Fruit fly (Drosophila melanogaster) whole organism, embryonic: Measurements from ENCODE around the gene Src64B.

Experiments
- Ada2b ChIP-seq: fragments of 200-800 bp; sonication (Bioruptor generic); IDR thresholded peaks from 2 replicates; pipeline ENCODE4 v1.3.6; 2022; ENCODE audit warnings: missing biosample characterization, missing genetic modification characterization
- Adf1 ChIP-seq: fragments of 200-800 bp; sonication (Bioruptor generic); IDR thresholded peaks from 2 replicates; pipeline ENCODE4 v1.3.6; 2022; ENCODE audit warnings: missing biosample characterization, missing genetic modification characterization
- CG10979 ChIP-seq: fragments of 200-800 bp; sonication (Bioruptor generic); optimal IDR thresholded peaks from 2 replicates; lab custom pipeline; 2018; ENCODE audit warnings: missing biosample characterization, mild to moderate bottlenecking, missing genetic modification characterization, moderate library complexity
- CG12391 ChIP-seq: fragments of 200-800 bp; sonication (Bioruptor generic); optimal IDR thresholded peaks from 3 replicates; lab custom pipeline; 2018; ENCODE audit warnings: missing biosample characterization, mild to moderate bottlenecking, missing genetic modification characterization, moderate library complexity
- CG12769 ChIP-seq: fragments of 200-800 bp; sonication (Bioruptor generic); optimal IDR thresholded peaks from 2 replicates; lab custom pipeline; 2019; ENCODE audit warnings: missing biosample characterization, mild to moderate bottlenecking, missing genetic modification characterization, moderate library complexity
- CG14710 ChIP-seq: fragments of 200-800 bp; sonication (Bioruptor generic); optimal IDR thresholded peaks from 3 replicates; lab custom pipeline; 2019; ENCODE audit warnings: missing biosample characterization, mild to moderate bottlenecking, missing genetic modification characterization, moderate library complexity
- CG16779 ChIP-seq: fragments of 200-800 bp; sonication (Bioruptor generic); IDR thresholded peaks from 2 replicates; pipeline ENCODE4 v1.3.6; 2022; ENCODE audit warnings: missing biosample characterization, missing genetic modification characterization
- CG16815 ChIP-seq: fragments of 200-800 bp; sonication (Bioruptor generic); optimal IDR thresholded peaks from 3 replicates; lab custom pipeline; 2017; ENCODE audit warnings: missing biosample characterization, mild to moderate bottlenecking, missing genetic modification characterization
- CG17361 ChIP-seq: fragments of 200-800 bp; sonication (Bioruptor generic); IDR thresholded peaks from 3 replicates; pipeline ENCODE4 v1.3.6; 2022; ENCODE audit warnings: missing biosample characterization, missing genetic modification characterization
- CG17612 ChIP-seq: fragments of 200-800 bp; sonication (Bioruptor generic); IDR thresholded peaks from 2 replicates; pipeline ENCODE4 v1.3.6; 2022; ENCODE audit warnings: missing biosample characterization, missing genetic modification characterization
- CG18764 ChIP-seq: fragments of 200-800 bp; sonication (Bioruptor generic); optimal IDR thresholded peaks from 3 replicates; lab custom pipeline; 2016; ENCODE audit warnings: missing biosample characterization, missing genetic modification characterization
- CG2199 ChIP-seq: fragments of 200-800 bp; sonication (Bioruptor generic); IDR thresholded peaks from 3 replicates; pipeline ENCODE4 v1.3.6; 2022; ENCODE audit warnings: missing biosample characterization, missing genetic modification characterization
- CG2889 ChIP-seq: fragments of 200-800 bp; sonication (Bioruptor generic); IDR thresholded peaks from 3 replicates; pipeline ENCODE4 v1.3.6; 2022; ENCODE audit warnings: missing biosample characterization, missing genetic modification characterization
- CG30431 ChIP-seq: fragments of 200-800 bp; sonication (Bioruptor generic); optimal IDR thresholded peaks from 2 replicates; lab custom pipeline; 2017; ENCODE audit warnings: missing biosample characterization, missing genetic modification characterization
- CG31441 ChIP-seq: fragments of 200-800 bp; sonication (Bioruptor generic); IDR thresholded peaks from 2 replicates; pipeline ENCODE4 v1.3.6; 2022; ENCODE audit warnings: missing biosample characterization, missing genetic modification characterization
- CG33557 ChIP-seq: fragments of 200-800 bp; sonication (Bioruptor generic); optimal IDR thresholded peaks from 2 replicates; lab custom pipeline; 2019; ENCODE audit warnings: missing biosample characterization, mild to moderate bottlenecking, missing genetic modification characterization, moderate library complexity
- CG3726 ChIP-seq: fragments of 200-800 bp; sonication (Bioruptor generic); IDR thresholded peaks from 3 replicates; pipeline ENCODE4, ENCODE4 v1.3.6; 2022; ENCODE audit warnings: missing biosample characterization, missing genetic modification characterization
- CG43689 ChIP-seq: fragments of 200-800 bp; sonication (Bioruptor generic); IDR thresholded peaks from 2 replicates; pipeline ENCODE4 v1.3.6; 2022; ENCODE audit warnings: missing biosample characterization, missing genetic modification characterization
- CG5953 ChIP-seq: fragments of 200-800 bp; sonication (Bioruptor generic); IDR thresholded peaks from 2 replicates; pipeline ENCODE4 v1.3.6; 2022; ENCODE audit warnings: missing biosample characterization, missing genetic modification characterization
- CG6654 ChIP-seq: fragments of 200-800 bp; sonication (Bioruptor generic); optimal IDR thresholded peaks from 2 replicates; lab custom pipeline; 2017; ENCODE audit warnings: missing biosample characterization, mild to moderate bottlenecking, missing genetic modification characterization
- CG6854 ChIP-seq: fragments of 200-800 bp; sonication (Bioruptor generic); optimal IDR thresholded peaks from 3 replicates; lab custom pipeline; 2017; ENCODE audit warnings: missing biosample characterization, mild to moderate bottlenecking, missing genetic modification characterization
- CG7839 ChIP-seq: fragments of 200-800 bp; sonication (Bioruptor generic); optimal IDR thresholded peaks from 3 replicates; lab custom pipeline; 2018; ENCODE audit warnings: missing biosample characterization, mild to moderate bottlenecking, missing genetic modification characterization, moderate library complexity
- CG8281 ChIP-seq: fragments of 200-800 bp; sonication (Bioruptor generic); optimal IDR thresholded peaks from 2 replicates; lab custom pipeline; 2018; ENCODE audit warnings: missing biosample characterization, mild to moderate bottlenecking, missing genetic modification characterization, moderate library complexity
- CHES-1-like ChIP-seq: fragments of 200-800 bp; sonication (Bioruptor generic); optimal IDR thresholded peaks from 2 replicates; lab custom pipeline; 2016; ENCODE audit warnings: missing biosample characterization, missing genetic modification characterization
- Doc2 ChIP-seq: fragments of 200-800 bp; sonication (Bioruptor generic); IDR thresholded peaks from 2 replicates; pipeline ENCODE4 v1.3.6; 2022; ENCODE audit warnings: missing biosample characterization, missing genetic modification characterization
- E2f2 ChIP-seq: fragments of 200-800 bp; sonication (Bioruptor generic); IDR thresholded peaks from 2 replicates; pipeline ENCODE4 v1.3.6; 2022; ENCODE audit warnings: missing biosample characterization, missing genetic modification characterization
- Hr3 ChIP-seq: fragments of 200-800 bp; sonication (Bioruptor generic); optimal IDR thresholded peaks from 3 replicates; lab custom pipeline; 2016; ENCODE audit warnings: missing biosample characterization, missing genetic modification characterization
- Max ChIP-seq: fragments of 200-800 bp; sonication (Bioruptor generic); optimal IDR thresholded peaks from 2 replicates; lab custom pipeline; 2016; ENCODE audit warnings: missing biosample characterization, mild to moderate bottlenecking, missing genetic modification characterization
- Pdp1 ChIP-seq, 2 experiments: fragments of 200-800 bp; sonication (Bioruptor generic); optimal IDR thresholded peaks; 3 replicates each; lab custom pipeline; 2016; ENCODE audit warnings: missing biosample characterization in 2 of 2, missing genetic modification characterization in 2 of 2, mild to moderate bottlenecking in 1 of 2, moderate library complexity in 1 of 2
- Six4 ChIP-seq: fragments of 200-800 bp; sonication (Bioruptor generic); optimal IDR thresholded peaks from 2 replicates; lab custom pipeline; 2016; ENCODE audit warnings: missing biosample characterization, missing genetic modification characterization
- Ssrp ChIP-seq: fragments of 200-800 bp; sonication (Bioruptor generic); optimal IDR thresholded peaks from 2 replicates; lab custom pipeline; 2018; ENCODE audit warnings: missing biosample characterization, mild to moderate bottlenecking, missing genetic modification characterization, moderate library complexity
- Tbp ChIP-seq: fragments of >200 bp; optimal IDR thresholded peaks from 2 replicates; lab custom pipeline; 2018; ENCODE audit warnings: missing biosample characterization, missing genetic modification characterization
- ara ChIP-seq: fragments of 200-800 bp; sonication (Bioruptor generic); IDR thresholded peaks from 2 replicates; pipeline ENCODE4 v1.3.6; 2022; ENCODE audit warnings: missing biosample characterization, missing genetic modification characterization
- bbx ChIP-seq: fragments of 200-800 bp; sonication (Bioruptor generic); IDR thresholded peaks from 2 replicates; pipeline ENCODE4 v1.3.6; 2022; ENCODE audit warnings: missing biosample characterization, missing genetic modification characterization; ENCODE audit not compliant: partially characterized antibody
- crc ChIP-seq: fragments of 200-800 bp; sonication (Bioruptor generic); optimal IDR thresholded peaks from 2 replicates; lab custom pipeline; 2016; ENCODE audit warnings: missing biosample characterization, missing genetic modification characterization
- croc ChIP-seq: fragments of 200-800 bp; sonication (Bioruptor generic); conservative IDR thresholded peaks from 3 replicates; pipeline ENCODE4 v1.3.6; 2022; ENCODE audit warnings: missing biosample characterization, missing genetic modification characterization
- da ChIP-seq: fragments of 200-800 bp; sonication (Bioruptor generic); optimal IDR thresholded peaks from 2 replicates; lab custom pipeline; 2016; ENCODE audit warnings: missing biosample characterization, missing genetic modification characterization
- disco-r ChIP-seq: fragments of 200-800 bp; sonication (Bioruptor generic); optimal IDR thresholded peaks from 2 replicates; lab custom pipeline; 2016; ENCODE audit warnings: missing biosample characterization, missing genetic modification characterization
- dysf ChIP-seq: fragments of 200-800 bp; sonication (Bioruptor generic); IDR thresholded peaks from 3 replicates; pipeline ENCODE4 v1.3.6; 2022; ENCODE audit warnings: missing biosample characterization, missing genetic modification characterization
- fd96Cb ChIP-seq: fragments of 200-800 bp; sonication (Bioruptor generic); optimal IDR thresholded peaks from 2 replicates; lab custom pipeline; 2018; ENCODE audit warnings: missing biosample characterization, mild to moderate bottlenecking, missing genetic modification characterization, moderate library complexity
- kni ChIP-seq: fragments of 200-800 bp; sonication (Bioruptor generic); optimal IDR thresholded peaks from 3 replicates; lab custom pipeline; 2017; ENCODE audit warnings: mild to moderate bottlenecking, missing biosample characterization, missing genetic modification reagents, missing genetic modification characterization
- lab ChIP-seq: fragments of 200-800 bp; sonication (Bioruptor generic); optimal IDR thresholded peaks from 3 replicates; lab custom pipeline; 2017; ENCODE audit warnings: missing biosample characterization, missing genetic modification characterization, mild to moderate bottlenecking, moderate library complexity, missing genetic modification reagents
- lola ChIP-seq, 3 experiments: fragments of >200 bp in 2 of 3; fragments of 200-800 bp in 1 of 3; sonication (Bioruptor generic) in 1 of 3; optimal IDR thresholded peaks; 2 replicates each; lab custom pipeline; 2017 to 2019; ENCODE audit warnings: missing biosample characterization in 3 of 3, missing genetic modification characterization in 3 of 3, mild to moderate bottlenecking in 1 of 3, moderate library complexity in 1 of 3
- p53 ChIP-seq: fragments of 200-800 bp; sonication (Bioruptor generic); optimal IDR thresholded peaks from 2 replicates; lab custom pipeline; 2016; ENCODE audit warnings: missing biosample characterization, missing genetic modification characterization
- peb ChIP-seq: fragments of 200-800 bp; sonication (Bioruptor generic); IDR thresholded peaks from 2 replicates; pipeline ENCODE4 v1.3.6; 2022; ENCODE audit warnings: missing biosample characterization, missing genetic modification characterization
- pros ChIP-seq: fragments of 200-800 bp; sonication (Bioruptor generic); optimal IDR thresholded peaks from 3 replicates; lab custom pipeline; 2019; ENCODE audit warnings: missing biosample characterization, mild to moderate bottlenecking, missing genetic modification characterization, moderate library complexity
- slbo ChIP-seq: fragments of 200-800 bp; sonication (Bioruptor generic); IDR thresholded peaks from 2 replicates; pipeline ENCODE4 v1.3.6; 2022; ENCODE audit warnings: missing biosample characterization, missing genetic modification characterization
- unc-4 ChIP-seq: fragments of 200-800 bp; sonication (Bioruptor generic); IDR thresholded peaks from 2 replicates; pipeline ENCODE4 v1.3.6; 2022; ENCODE audit warnings: missing biosample characterization, missing genetic modification characterization; ENCODE audit not compliant: partially characterized antibody
- z ChIP-seq: fragments of 200-800 bp; sonication (Bioruptor generic); IDR thresholded peaks from 3 replicates; pipeline ENCODE4 v1.3.6; 2022; ENCODE audit warnings: missing biosample characterization, missing genetic modification characterization
- zen ChIP-seq: fragments of 200-800 bp; sonication (Bioruptor generic); optimal IDR thresholded peaks from 3 replicates; lab custom pipeline; 2018; ENCODE audit warnings: missing biosample characterization, mild to moderate bottlenecking, missing genetic modification characterization, moderate library complexity

Gene Src64B

dm6 chr3L:4611311-4611710 lies 14.7 kb downstream of the Src64B start (continued):
- TF ChIP-seq CG8281 (no peak), CG2199 (GFP tag; lab: Robert Waterston, UW) (peak; percentile 92), CG5953 (peak; percentile 50; the same call in 1 of the 2 replicates), Doc2 (GFP tag; lab: Robert Waterston, UW) (no peak), CG31441 (GFP tag; lab: Robert Waterston, UW) (peak; percentile 81), da (GFP tag; lab: Kevin White, UChicago) (no peak), unc-4 (GFP tag; lab: Robert Waterston, UW) (no peak), lab (GFP tag; lab: Kevin White, UChicago) (peak; percentile 72)
- TF ChIP-seq, all 482 proteins: peak for 306

DNA sequence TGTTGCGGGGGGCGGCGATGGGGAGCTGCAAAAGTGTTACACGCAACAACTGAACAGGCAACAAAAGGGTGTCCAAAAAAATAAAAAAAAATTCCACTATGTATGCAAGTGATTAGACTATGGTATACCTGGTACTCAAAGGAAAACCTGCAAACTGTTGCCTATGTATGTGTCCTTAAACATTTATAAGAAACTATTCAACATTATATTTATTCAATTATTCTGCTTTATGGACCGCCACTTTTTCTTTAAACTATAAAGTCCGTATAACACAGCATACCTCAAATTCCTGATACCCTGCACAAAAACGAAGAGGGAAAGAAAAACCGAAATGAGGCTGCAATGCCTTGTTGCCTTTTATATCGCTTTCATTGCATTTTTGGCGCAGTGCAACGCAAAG lies 18.3 kb downstream of the Src64B start:
- TF ChIP-seq p53 (GFP tag; lab: Kevin White, UChicago) (no peak), E2f2 (GFP tag; lab: Robert Waterston, UW) (no peak), Ssrp (tag; lab: Kevin White, UChicago) (peak; percentile 64), CG16779 (no peak), CG6854 (GFP tag; lab: Kevin White, UChicago) (no peak), crc (GFP tag; lab: Kevin White, UChicago) (no peak), CG17361 (GFP tag; lab: Robert Waterston, UW) (peak; percentile 45; the same call in 2 of the 3 replicates), z (GFP tag; lab: Robert Waterston, UW) (no peak), peb (peak; percentile 69; the same call in 1 of the 2 replicates), Tbp (GFP tag; lab: Kevin White, UChicago) (no peak), CG2889 (GFP tag; lab: Robert Waterston, UW) (no peak), CG12769 (no peak), croc (GFP tag; lab: Robert Waterston, UW) (peak; percentile 81), CG14710 (tag; lab: Kevin White, UChicago) (peak; percentile 53), zen (peak; percentile 39), CG12391 (tag; lab: Kevin White, UChicago) (peak; percentile 25), pros (GFP tag; lab: Kevin White, UChicago) (no peak), Adf1 (GFP tag; lab: Robert Waterston, UW) (no peak), CG10979 (tag; lab: Kevin White, UChicago) (peak; percentile 78), CG7839 (tag; lab: Kevin White, UChicago) (peak; percentile 64), CG17612 (no peak), lola (GFP tag; optimal IDR thresholded peaks at IDR 0.05; lab: Kevin White, UChicago) (peak in 1 of 3 experiments; percentile 38), bbx (GFP tag; lab: Robert Waterston, UW) (no peak), CHES-1-like (GFP tag; lab: Kevin White, UChicago) (no peak), Ada2b (GFP tag; lab: Robert Waterston, UW) (peak; percentile 79), CG16815 (GFP tag; lab: Kevin White, UChicago) (peak; percentile 12), CG30431 (GFP tag; lab: Kevin White, UChicago) (no peak), CG3726 (GFP tag; lab: Robert Waterston, UW) (0 out of 3 replicates have a peak, but pooled peaks have one; percentile 55), Hr3 (GFP tag; lab: Kevin White, UChicago) (peak; percentile 50), CG33557 (no peak), dysf (GFP tag; lab: Robert Waterston, UW) (peak; percentile 65; the same call in 2 of the 3 replicates), Six4 (peak; percentile 47), CG6654 (peak; percentile 35), CG18764 (GFP tag; lab: Kevin White, UChicago) (peak; percentile 25), ara (GFP tag; lab: Robert Waterston, UW) (peak; percentile 82), kni (GFP tag; lab: Kevin White, UChicago) (no peak), slbo (GFP tag; lab: Robert Waterston, UW) (no peak), disco-r (no peak), fd96Cb (tag; lab: Kevin White, UChicago) (peak; percentile 76), CG43689 (GFP tag; lab: Robert Waterston, UW) (no peak), Pdp1 (GFP tag; optimal IDR thresholded peaks at IDR 0.05; lab: Kevin White, UChicago) (peak in 1 of 2 experiments; percentile 15), Max (peak; percentile 30)
